Worm (Caenorhabditis elegans): ENCODE data around the gene ZK795.3.

DNA sequence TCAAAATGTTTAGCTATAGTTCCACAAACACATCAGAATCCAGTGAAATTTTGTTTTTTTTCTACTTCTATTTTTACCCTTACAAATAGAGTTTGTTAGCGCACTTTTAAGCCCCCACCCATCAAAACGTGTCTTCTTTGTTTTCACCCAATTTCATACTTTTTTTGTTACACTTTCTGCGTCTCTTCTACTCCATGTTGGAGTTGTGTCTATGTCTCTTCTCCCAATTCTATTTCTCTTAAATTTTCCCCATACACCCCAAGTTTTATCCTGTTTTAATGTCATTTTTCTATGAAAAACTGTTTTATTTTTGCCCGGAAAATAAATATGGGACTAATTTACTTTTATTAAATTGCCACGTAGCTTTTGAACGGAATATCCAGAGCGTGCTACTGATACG, 13.8 kb upstream of the ZK795.3 start:
- no peak for TF ChIP-seq xbp-1 (tag; optimal IDR thresholded peaks at IDR 0.05)
- TF ChIP-seq elt-3 (tag; optimal IDR thresholded peaks at IDR 0.05), result no peak
- no peak for TF ChIP-seq ama-1 (optimal IDR thresholded peaks at IDR 0.05)
- no peak for TF ChIP-seq lir-3 (tag; optimal IDR thresholded peaks at IDR 0.05; ENCODE audit: poor library complexity)
- TF ChIP-seq nhr-85 (tag), result no peak
- no peak for TF ChIP-seq nhr-28 (tag; optimal IDR thresholded peaks at IDR 0.05)
- TF ChIP-seq ztf-11 (tag; optimal IDR thresholded peaks at IDR 0.05), result no peak

Measured in whole organism, L1 larva.